Worm (Caenorhabditis elegans) whole organism, L1 larva: ENCODE measurements around the gene sec-61.G.
A peak's percentile ranks its signal among the peaks of the same experiment; 100 is the strongest.

Experiments used
- C04F5.9 ChIP-seq: sonication (generic microtip); optimal IDR thresholded peaks from 2 replicates; lab custom pipeline; 2016; ENCODE audit warnings: missing genetic modification characterization, missing compliant biosample characterization
- C16A3.4 ChIP-seq: fragments of 150-350 bp; optimal IDR thresholded peaks from 2 replicates; lab custom pipeline; 2014; ENCODE audit warnings: missing biosample characterization, missing genetic modification characterization
- F16B12.6 ChIP-seq: fragments of 150-350 bp; optimal IDR thresholded peaks from 2 replicates; lab custom pipeline; 2014; ENCODE audit warnings: missing biosample characterization, missing genetic modification characterization
- Y116A8C.19 ChIP-seq: sonication (generic microtip); optimal IDR thresholded peaks from 2 replicates; lab custom pipeline; 2016; ENCODE audit warnings: missing compliant biosample characterization, missing genetic modification characterization, borderline replicate concordance
- alr-1 ChIP-seq: fragments of 200-800 bp; sonication (Bioruptor generic); optimal IDR thresholded peaks from 2 replicates; lab custom pipeline; 2018; ENCODE audit warnings: borderline replicate concordance, mild to moderate bottlenecking, missing genetic modification characterization, missing compliant biosample characterization
- aly-2 ChIP-seq: fragments of 150-350 bp; optimal IDR thresholded peaks from 2 replicates; lab custom pipeline; 2014; ENCODE audit warnings: missing biosample characterization, missing genetic modification characterization
- ama-1 ChIP-seq: fragments of 150-350 bp; optimal IDR thresholded peaks from 2 replicates; lab custom pipeline; 2014
- blmp-1 ChIP-seq: fragments of 150-350 bp; optimal IDR thresholded peaks from 2 replicates; lab custom pipeline; 2014; ENCODE audit warnings: missing biosample characterization, missing genetic modification characterization
- ceh-90 ChIP-seq: sonication (generic microtip); optimal IDR thresholded peaks from 2 replicates; lab custom pipeline; 2016; ENCODE audit warnings: missing genetic modification characterization, missing compliant biosample characterization
- dpl-1 ChIP-seq, 3 experiments: fragments of 150-350 bp in 2 of 3; sonication (generic microtip) in 1 of 3; optimal IDR thresholded peaks; 2 replicates each; lab custom pipeline; 2014 to 2017; ENCODE audit warnings: missing biosample characterization in 3 of 3, missing genetic modification characterization in 3 of 3, missing genetic modification reagents in 3 of 3
- dsc-1 ChIP-seq: sonication (generic microtip); optimal IDR thresholded peaks from 2 replicates; lab custom pipeline; 2016; ENCODE audit warnings: mild to moderate bottlenecking, missing genetic modification characterization, missing compliant biosample characterization
- efl-1 ChIP-seq, 4 experiments: fragments of 150-350 bp; optimal IDR thresholded peaks in 3 of 4; peaks in 1 of 4; 1 replicate in 1 of 4; 2 replicates in 3 of 4; lab custom pipeline; 2014; ENCODE audit warnings: missing biosample characterization in 2 of 4, missing genetic modification characterization in 2 of 4, missing genetic modification reagents in 2 of 4
- efl-3 ChIP-seq: fragments of 200-800 bp; sonication (Bioruptor generic); optimal IDR thresholded peaks from 2 replicates; lab custom pipeline; 2018; ENCODE audit warnings: mild to moderate bottlenecking, missing genetic modification characterization, missing compliant biosample characterization
- elt-2 ChIP-seq: sonication (generic microtip); optimal IDR thresholded peaks from 2 replicates; lab custom pipeline; 2016; ENCODE audit warnings: missing genetic modification characterization, mild to moderate bottlenecking, inconsistent platforms, missing compliant biosample characterization, missing genetic modification reagents
- fkh-10 ChIP-seq: sonication (generic microtip); optimal IDR thresholded peaks from 2 replicates; lab custom pipeline; 2017; ENCODE audit warnings: missing biosample characterization, missing genetic modification reagents, missing genetic modification characterization
- fkh-8 ChIP-seq: sonication (generic microtip); optimal IDR thresholded peaks from 2 replicates; lab custom pipeline; 2016; ENCODE audit warnings: mild to moderate bottlenecking, missing genetic modification characterization, missing compliant biosample characterization
- fos-1 ChIP-seq: fragments of 150-350 bp; optimal IDR thresholded peaks from 2 replicates; lab custom pipeline; 2014; ENCODE audit warnings: missing biosample characterization, missing genetic modification characterization
- grh-1 ChIP-seq: fragments of 200-800 bp; sonication (Bioruptor generic); IDR thresholded peaks from 2 replicates; pipeline ENCODE4 v1.3.6; 2022; ENCODE audit warnings: missing genetic modification reagents, missing genetic modification characterization, missing compliant biosample characterization
- isw-1 ChIP-seq: fragments of 200-800 bp; sonication (Bioruptor generic); IDR thresholded peaks from 2 replicates; pipeline ENCODE4 v1.3.6; 2022; ENCODE audit warnings: missing genetic modification characterization, missing compliant biosample characterization
- lin-13 ChIP-seq: fragments of 150-350 bp; optimal IDR thresholded peaks from 2 replicates; lab custom pipeline; 2014; ENCODE audit warnings: missing biosample characterization, missing genetic modification reagents, missing genetic modification characterization
- lin-14 ChIP-seq: fragments of 200-800 bp; sonication (Bioruptor generic); optimal IDR thresholded peaks from 2 replicates; lab custom pipeline; 2018; ENCODE audit warnings: mild to moderate bottlenecking, missing genetic modification characterization, moderate library complexity, missing compliant biosample characterization
- lin-15B ChIP-seq: fragments of 150-350 bp; sonication (generic microtip); optimal IDR thresholded peaks from 3 replicates; lab custom pipeline; 2014; ENCODE audit warnings: missing biosample characterization, missing genetic modification characterization
- lin-35 ChIP-seq, 2 experiments: fragments of 150-350 bp; optimal IDR thresholded peaks; 2 replicates each; lab custom pipeline; 2014; ENCODE audit warnings: missing biosample characterization in 2 of 2, missing genetic modification characterization in 2 of 2, missing genetic modification reagents in 2 of 2
- lir-3 ChIP-seq: sonication (generic microtip); optimal IDR thresholded peaks from 2 replicates; lab custom pipeline; 2016; ENCODE audit warnings: mild to moderate bottlenecking, missing genetic modification characterization, moderate library complexity, missing compliant biosample characterization; ENCODE audit not compliant: poor library complexity
- lsy-2 ChIP-seq, 2 experiments: fragments of 150-350 bp; optimal IDR thresholded peaks; 2 replicates each; lab custom pipeline; 2014; ENCODE audit warnings: missing biosample characterization in 2 of 2, missing genetic modification characterization in 2 of 2
- mab-9 ChIP-seq: fragments of 200-800 bp; sonication (Bioruptor generic); IDR thresholded peaks from 2 replicates; pipeline ENCODE4 v1.3.6; 2022; ENCODE audit warnings: missing genetic modification reagents, missing genetic modification characterization, missing compliant biosample characterization
- mdl-1 ChIP-seq, 2 experiments: fragments of 150-350 bp; optimal IDR thresholded peaks; 2 replicates each; lab custom pipeline; 2014 to 2017; ENCODE audit warnings: missing biosample characterization in 2 of 2, missing genetic modification characterization in 2 of 2, inconsistent platforms in 1 of 2
- mef-2 ChIP-seq: fragments of 150-350 bp; optimal IDR thresholded peaks from 2 replicates; lab custom pipeline; 2014; ENCODE audit warnings: missing biosample characterization, missing genetic modification characterization
- mep-1 ChIP-seq: fragments of 150-350 bp; optimal IDR thresholded peaks from 2 replicates; lab custom pipeline; 2014; ENCODE audit warnings: missing biosample characterization, missing genetic modification characterization
- nhr-11 ChIP-seq: fragments of 150-350 bp; optimal IDR thresholded peaks from 2 replicates; lab custom pipeline; 2014; ENCODE audit warnings: missing biosample characterization, missing genetic modification characterization
- nhr-71 ChIP-seq: sonication (generic microtip); optimal IDR thresholded peaks from 2 replicates; lab custom pipeline; 2016; ENCODE audit warnings: mild to moderate bottlenecking, missing genetic modification characterization, moderate library complexity, missing compliant biosample characterization
- nhr-84 ChIP-seq: sonication (generic microtip); optimal IDR thresholded peaks from 2 replicates; lab custom pipeline; 2017; ENCODE audit warnings: missing biosample characterization, missing genetic modification characterization
- nhr-85 ChIP-seq: sonication (generic microtip); peaks from one replicate; lab custom pipeline; 2016; ENCODE audit warnings: missing genetic modification characterization, inconsistent platforms, missing compliant biosample characterization
- nhr-90 ChIP-seq: sonication (generic microtip); optimal IDR thresholded peaks from 2 replicates; lab custom pipeline; 2016; ENCODE audit warnings: mild to moderate bottlenecking, missing genetic modification characterization, missing compliant biosample characterization; ENCODE audit not compliant: poor library complexity
- pag-3 ChIP-seq: sonication (generic microtip); optimal IDR thresholded peaks from 2 replicates; lab custom pipeline; 2017; ENCODE audit warnings: missing genetic modification characterization, mild to moderate bottlenecking, missing compliant biosample characterization, antibody characterized with exemption, borderline replicate concordance; ENCODE audit not compliant: insufficient read depth
- pax-3 ChIP-seq: fragments of 200-800 bp; sonication (Bioruptor generic); optimal IDR thresholded peaks from 2 replicates; lab custom pipeline; 2018; ENCODE audit warnings: mild to moderate bottlenecking, missing genetic modification characterization, moderate library complexity, missing compliant biosample characterization
- rnt-1 ChIP-seq: sonication (generic microtip); optimal IDR thresholded peaks from 2 replicates; lab custom pipeline; 2016; ENCODE audit warnings: mild to moderate bottlenecking, missing genetic modification characterization, moderate library complexity, missing compliant biosample characterization
- skn-1 ChIP-seq: fragments of 150-350 bp; optimal IDR thresholded peaks from 2 replicates; lab custom pipeline; 2014; ENCODE audit warnings: missing biosample characterization, missing genetic modification characterization
- snu-23 ChIP-seq: sonication (generic microtip); optimal IDR thresholded peaks from 2 replicates; lab custom pipeline; 2016; ENCODE audit warnings: missing genetic modification characterization, missing compliant biosample characterization
- sox-4 ChIP-seq: sonication (generic microtip); optimal IDR thresholded peaks from 2 replicates; lab custom pipeline; 2016; ENCODE audit warnings: missing genetic modification characterization, missing compliant biosample characterization
- sup-37 ChIP-seq: fragments of 200-800 bp; sonication (Bioruptor generic); optimal IDR thresholded peaks from 2 replicates; lab custom pipeline; 2018; ENCODE audit warnings: mild to moderate bottlenecking, missing genetic modification characterization, missing compliant biosample characterization
- swsn-7 ChIP-seq: sonication (generic microtip); optimal IDR thresholded peaks from 2 replicates; lab custom pipeline; 2016; ENCODE audit warnings: missing genetic modification characterization, missing compliant biosample characterization
- tlp-1 ChIP-seq: fragments of 150-350 bp; optimal IDR thresholded peaks from 2 replicates; lab custom pipeline; 2014; ENCODE audit warnings: missing biosample characterization, missing genetic modification characterization
- unc-30 ChIP-seq: sonication (generic microtip); optimal IDR thresholded peaks from 2 replicates; lab custom pipeline; 2017; ENCODE audit warnings: missing biosample characterization, missing genetic modification characterization
- xbp-1 ChIP-seq: sonication (generic microtip); optimal IDR thresholded peaks from 2 replicates; lab custom pipeline; 2016; ENCODE audit warnings: missing genetic modification characterization, missing compliant biosample characterization
- zag-1 ChIP-seq: fragments of 150-350 bp; optimal IDR thresholded peaks from 2 replicates; lab custom pipeline; 2014; ENCODE audit warnings: missing biosample characterization, missing genetic modification characterization
- ztf-4 ChIP-seq: fragments of 150-350 bp; optimal IDR thresholded peaks from 2 replicates; lab custom pipeline; 2014; ENCODE audit warnings: missing biosample characterization, missing genetic modification characterization

sec-61.G gene

DNA sequence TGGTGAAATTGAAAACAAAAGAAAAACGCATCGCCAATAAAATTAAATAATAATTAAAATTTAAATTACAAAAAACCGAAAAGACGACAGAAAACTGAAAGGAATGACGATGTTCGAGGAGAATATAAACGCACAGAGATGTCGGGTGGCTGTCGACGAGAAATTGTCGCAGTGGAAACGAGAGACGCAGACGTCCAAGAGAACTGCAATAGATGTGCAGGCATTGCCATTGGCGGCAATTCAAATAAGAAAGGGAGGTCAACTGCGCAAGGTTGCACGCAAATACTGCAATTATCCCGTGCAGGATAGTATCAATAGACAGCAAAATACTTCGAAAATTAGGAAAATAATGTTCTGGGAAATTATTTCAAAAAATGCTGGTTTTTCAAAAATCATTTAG is 229 bp upstream of the sec-61.G start (continued):
- peak; percentile 98 for TF ChIP-seq efl-3
- TF ChIP-seq grh-1 (GFP tag; lab: Robert Waterston, UW): peak; percentile 99
- peak; percentile 96 for TF ChIP-seq isw-1
- peak; percentile 71 for TF ChIP-seq F16B12.6 (tag; lab: Kevin White, UChicago)
- TF ChIP-seq elt-2 (tag; lab: Kevin White, UChicago): peak; percentile 97
- TF ChIP-seq pag-3: no peak
- peak; percentile 97 for TF ChIP-seq sox-4 (tag; lab: Kevin White, UChicago)
- peak; percentile 96 for TF ChIP-seq C04F5.9 (tag; lab: Kevin White, UChicago)
- TF ChIP-seq rnt-1 (tag; lab: Kevin White, UChicago): peak; percentile 100
- peak; percentile 94 for TF ChIP-seq zag-1 (tag; lab: Kevin White, UChicago)
- peak; percentile 99 for TF ChIP-seq dsc-1 (tag; lab: Kevin White, UChicago)
- TF ChIP-seq mdl-1 (tag; optimal IDR thresholded peaks at IDR 0.05; lab: Kevin White, UChicago): peak; percentile 43 to 97
- peak; percentile 25 for TF ChIP-seq unc-30 (tag; lab: Kevin White, UChicago)
- peak; percentile 59 for TF ChIP-seq Y116A8C.19 (tag; lab: Kevin White, UChicago)
- TF ChIP-seq lin-35 (GFP tag; optimal IDR thresholded peaks at IDR 0.05; lab: Kevin White, UChicago): peak; percentile 100
- peak; percentile 98 for TF ChIP-seq lin-15B (tag; lab: Kevin White, UChicago)
- TF ChIP-seq alr-1: no peak
- TF ChIP-seq lir-3 (tag; lab: Kevin White, UChicago): peak; percentile 94
- peak; percentile 100 for TF ChIP-seq efl-1 (optimal IDR thresholded peaks at IDR 0.05; lab: Kevin White, UChicago)
- TF ChIP-seq efl-1 (GFP tag; optimal IDR thresholded peaks at IDR 0.05 in 1 of 2; lab: Kevin White, UChicago): peak; percentile 100
- peak; percentile 76 for TF ChIP-seq ceh-90 (tag; lab: Kevin White, UChicago)
- TF ChIP-seq C16A3.4: peak; percentile 98
- TF ChIP-seq aly-2: peak; percentile 92
- peak; percentile 92 for TF ChIP-seq blmp-1 (tag; lab: Kevin White, UChicago)
- TF ChIP-seq lin-13: peak; percentile 99
- peak; percentile 100 for TF ChIP-seq dpl-1 (GFP tag; optimal IDR thresholded peaks at IDR 0.05; lab: Kevin White, UChicago)
- TF ChIP-seq tlp-1: no peak
- peak; percentile 100 for TF ChIP-seq nhr-85
- TF ChIP-seq fos-1 (tag; lab: Kevin White, UChicago): peak; percentile 97
- TF ChIP-seq mab-9 (GFP tag; lab: Robert Waterston, UW): peak; percentile 96
- peak; percentile 99 for TF ChIP-seq xbp-1
- TF ChIP-seq fkh-8: peak; percentile 99

ce11 chrV:10896706-10897105 is 237 bp downstream of the sec-61.G start:
- TF ChIP-seq efl-1 (optimal IDR thresholded peaks at IDR 0.05; lab: Kevin White, UChicago): no peak
- peak in 1 of 2 experiments; percentile 90 for TF ChIP-seq efl-1 (GFP tag; optimal IDR thresholded peaks at IDR 0.05 in 1 of 2; lab: Kevin White, UChicago)
- no peak for TF ChIP-seq ceh-90 (tag; lab: Kevin White, UChicago)

DNA sequence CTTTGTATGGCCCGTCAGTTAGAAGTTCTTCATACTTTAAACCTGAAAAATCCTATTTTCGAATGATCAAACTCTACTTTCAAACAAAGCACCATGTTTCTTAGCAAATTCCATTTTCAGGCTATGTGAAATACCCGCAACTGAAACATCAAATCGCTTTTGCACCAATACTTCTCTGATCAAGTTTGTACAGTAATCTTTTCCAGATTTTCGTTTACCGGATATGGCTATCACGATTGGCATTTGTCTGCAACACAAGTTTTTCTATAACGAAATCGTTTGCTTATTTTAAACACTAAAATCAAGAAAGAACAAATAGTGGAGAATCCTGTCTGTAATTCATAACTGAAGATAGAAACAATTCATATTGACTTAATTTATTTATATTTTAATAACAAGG is 648 bp downstream of the sec-61.G start, which contains the start of gene F32D8.13:
F32D8.13 (minus strand) TSS at position 249 of the 400 bp plus-strand sequence.
- peak; percentile 14 for TF ChIP-seq elt-2 (tag; lab: Kevin White, UChicago)
- peak; percentile 33 for TF ChIP-seq nhr-90 (tag; lab: Kevin White, UChicago)
- TF ChIP-seq nhr-11 (tag; lab: Kevin White, UChicago): no peak
- TF ChIP-seq nhr-71 (tag; lab: Kevin White, UChicago): peak; percentile 40
- TF ChIP-seq lsy-2 (tag; optimal IDR thresholded peaks at IDR 0.05; lab: Kevin White, UChicago): peak; percentile 12 to 20
- TF ChIP-seq fkh-10: no peak

ce11 chrV:10894601-10895000 is 2.3 kb downstream of the sec-61.G start, which contains the start of the genes F32D8.14 and F32D8.5:
Gene F32D8.14 (minus strand): TSS chrV:10894788.
Gene F32D8.5 (plus strand): TSS chrV:10894800.
- TF ChIP-seq nhr-84 (tag; lab: Kevin White, UChicago): no peak
- TF ChIP-seq grh-1 (GFP tag; lab: Robert Waterston, UW): peak; percentile 16; the same call in 1 of the 2 replicates
- peak; percentile 79 for TF ChIP-seq skn-1 (tag; lab: Kevin White, UChicago)
- peak; percentile 82 for TF ChIP-seq ztf-4
- TF ChIP-seq nhr-90 (tag; lab: Kevin White, UChicago): peak; percentile 88
- TF ChIP-seq fkh-10: no peak
- peak; percentile 93 for TF ChIP-seq lin-14 (GFP tag; lab: Kevin White, UChicago)
- peak; percentile 93 for TF ChIP-seq snu-23 (GFP tag; lab: Kevin White, UChicago)
- no peak for TF ChIP-seq pag-3
- peak; percentile 89 for TF ChIP-seq mep-1 (tag; lab: Kevin White, UChicago)
- no peak for TF ChIP-seq unc-30 (tag; lab: Kevin White, UChicago)
- peak; percentile 91 for TF ChIP-seq swsn-7 (tag; lab: Kevin White, UChicago)
- peak; percentile 64 to 83 (median 77) for TF ChIP-seq dpl-1 (GFP tag; optimal IDR thresholded peaks at IDR 0.05; lab: Kevin White, UChicago)
- TF ChIP-seq ama-1 (lab: Kevin White, UChicago): no peak
- TF ChIP-seq rnt-1 (tag; lab: Kevin White, UChicago): peak; percentile 98
- TF ChIP-seq sup-37 (GFP tag; lab: Kevin White, UChicago): peak; percentile 16
- peak; percentile 93 for TF ChIP-seq nhr-85
- peak; percentile 79 for TF ChIP-seq pax-3
- no peak for TF ChIP-seq mef-2 (tag; lab: Kevin White, UChicago)
